Worm (Caenorhabditis elegans): Measurements from ENCODE around the gene cct-2.

Gene cct-2

ce11 chrII:8927253-8927791, at the start of gene cct-2:
Gene cct-2 (plus strand): TSS chrII:8927741.
- TF ChIP-seq nhr-11 (tag; optimal IDR thresholded peaks at IDR 0.05) (no peak), lin-39 (tag; optimal IDR thresholded peaks at IDR 0.05) (no peak), elt-1 (tag; optimal IDR thresholded peaks at IDR 0.05) (no peak), skn-1 (tag; optimal IDR thresholded peaks at IDR 0.05) (no peak), gmeb-1 (tag; optimal IDR thresholded peaks at IDR 0.05) (peak; percentile 5), crh-2 (tag; optimal IDR thresholded peaks at IDR 0.05) (peak; percentile 17), lin-13 (GFP tag; optimal IDR thresholded peaks at IDR 0.05) (peak; percentile 38), C34F6.9 (tag; optimal IDR thresholded peaks at IDR 0.05) (peak; percentile 73), lsy-2 (tag; optimal IDR thresholded peaks at IDR 0.05) (peak in 1 of 2 experiments; percentile 64), nhr-12 (tag; optimal IDR thresholded peaks at IDR 0.05) (no peak), ztf-4 (tag; optimal IDR thresholded peaks at IDR 0.05) (peak; percentile 15), sma-3 (GFP tag; optimal IDR thresholded peaks at IDR 0.05) (peak; percentile 30), mab-5 (tag; optimal IDR thresholded peaks at IDR 0.05) (no peak), fos-1 (tag; optimal IDR thresholded peaks at IDR 0.05) (peak; percentile 38), unc-55 (GFP tag; optimal IDR thresholded peaks at IDR 0.05) (peak; percentile 64)

ce11 chrII:8878528-8878927, 49.0 kb upstream of the cct-2 start:
- TF ChIP-seq nhr-6 (tag; optimal IDR thresholded peaks at IDR 0.05) (no peak), nhr-23 (tag; optimal IDR thresholded peaks at IDR 0.05) (no peak), zag-1 (tag; optimal IDR thresholded peaks at IDR 0.05) (no peak), mbf-1 (tag; optimal IDR thresholded peaks at IDR 0.05) (no peak), ztf-4 (tag; optimal IDR thresholded peaks at IDR 0.05) (no peak), blmp-1 (tag; optimal IDR thresholded peaks at IDR 0.05; ENCODE audit: insufficient read depth) (no peak), C34F6.9 (tag; optimal IDR thresholded peaks at IDR 0.05) (no peak), mab-5 (tag; optimal IDR thresholded peaks at IDR 0.05) (no peak), ama-1 (optimal IDR thresholded peaks at IDR 0.05) (no peak), fos-1 (tag; optimal IDR thresholded peaks at IDR 0.05) (no peak), mdl-1 (tag; optimal IDR thresholded peaks at IDR 0.05) (no peak), unc-62 (GFP tag; optimal IDR thresholded peaks at IDR 0.05) (no peak), nhr-21 (tag; optimal IDR thresholded peaks at IDR 0.05) (no peak), nhr-11 (tag; optimal IDR thresholded peaks at IDR 0.05) (no peak), nhr-129 (tag; optimal IDR thresholded peaks at IDR 0.05) (no peak), unc-55 (GFP tag; optimal IDR thresholded peaks at IDR 0.05) (no peak), nhr-237 (tag; optimal IDR thresholded peaks at IDR 0.05) (no peak), crh-2 (tag; optimal IDR thresholded peaks at IDR 0.05) (no peak)

ce11 chrII:8883559-8883958, 44.0 kb upstream of the cct-2 start, which contains the start of gene rha-1:
Gene rha-1 (minus strand): TSS chrII:8883659.
- no peak for TF ChIP-seq nhr-25 (tag; optimal IDR thresholded peaks at IDR 0.05)
- no peak for TF ChIP-seq nhr-12 (tag; optimal IDR thresholded peaks at IDR 0.05)
- TF ChIP-seq nhr-6 (tag; optimal IDR thresholded peaks at IDR 0.05): no peak
- no peak for TF ChIP-seq sma-3 (GFP tag; optimal IDR thresholded peaks at IDR 0.05)
- TF ChIP-seq elt-1 (tag; optimal IDR thresholded peaks at IDR 0.05): no peak
- TF ChIP-seq dmd-4 (tag; optimal IDR thresholded peaks at IDR 0.05): no peak

ce11 chrII:8884262-8884949, 43.1 kb upstream of the cct-2 start, which contains the start of the genes T07D4.5 and ddx-19:
Gene T07D4.5 (minus strand): TSS chrII:8884332.
Gene ddx-19 (plus strand): TSS chrII:8884899.
- TF ChIP-seq ztf-1 (GFP tag; conservative IDR thresholded peaks at IDR 0.05): no peak
- no peak for TF ChIP-seq blmp-1 (tag; optimal IDR thresholded peaks at IDR 0.05; ENCODE audit: insufficient read depth)
- no peak for TF ChIP-seq ZK546.5 (tag; optimal IDR thresholded peaks at IDR 0.05)
- TF ChIP-seq egl-27 (tag; optimal IDR thresholded peaks at IDR 0.05): no peak
- no peak for TF ChIP-seq dmd-4 (tag; optimal IDR thresholded peaks at IDR 0.05)
- TF ChIP-seq C34F6.9 (tag; optimal IDR thresholded peaks at IDR 0.05): peak; percentile 67
- TF ChIP-seq nhr-10 (tag; optimal IDR thresholded peaks at IDR 0.05): no peak
- TF ChIP-seq alr-1 (tag; optimal IDR thresholded peaks at IDR 0.05): no peak
- TF ChIP-seq nhr-21 (tag; optimal IDR thresholded peaks at IDR 0.05): peak; percentile 4
- no peak for TF ChIP-seq nhr-25 (tag; optimal IDR thresholded peaks at IDR 0.05)
- TF ChIP-seq crh-2 (tag; optimal IDR thresholded peaks at IDR 0.05): peak; percentile 42
- no peak for TF ChIP-seq ama-1 (optimal IDR thresholded peaks at IDR 0.05)
- peak; percentile 24 for TF ChIP-seq nhr-129 (tag; optimal IDR thresholded peaks at IDR 0.05)
- TF ChIP-seq sma-3 (GFP tag; optimal IDR thresholded peaks at IDR 0.05): peak; percentile 42
- no peak for TF ChIP-seq nhr-6 (tag; optimal IDR thresholded peaks at IDR 0.05)
- no peak for TF ChIP-seq snpc-4 (tag; optimal IDR thresholded peaks at IDR 0.05)
- TF ChIP-seq Y55F3AM.14 (GFP tag; optimal IDR thresholded peaks at IDR 0.05): no peak
- TF ChIP-seq zag-1 (tag; optimal IDR thresholded peaks at IDR 0.05): no peak
- TF ChIP-seq unc-55 (GFP tag; optimal IDR thresholded peaks at IDR 0.05): peak; percentile 85
- peak; percentile 29 for TF ChIP-seq gmeb-1 (tag; optimal IDR thresholded peaks at IDR 0.05)
- peak; percentile 1 for TF ChIP-seq fos-1 (tag; optimal IDR thresholded peaks at IDR 0.05)
- peak; percentile 89 to 98 for TF ChIP-seq lsy-2 (tag; optimal IDR thresholded peaks at IDR 0.05)
- TF ChIP-seq ceh-82 (tag; optimal IDR thresholded peaks at IDR 0.05): no peak
- peak; percentile 25 for TF ChIP-seq lin-13 (GFP tag; optimal IDR thresholded peaks at IDR 0.05)
- no peak for TF ChIP-seq nhr-11 (tag; optimal IDR thresholded peaks at IDR 0.05)
- TF ChIP-seq F13H6.1 (tag; optimal IDR thresholded peaks at IDR 0.05): no peak
- no peak for TF ChIP-seq peb-1 (tag; optimal IDR thresholded peaks at IDR 0.05)

Measured in whole organism, L2 larva.